Fruit fly (Drosophila melanogaster) whole organism, embryonic: Measurements from ENCODE around the gene CG10710.

Experiments
- Ada2b ChIP-seq: fragments of 200-800 bp; sonication (Bioruptor generic); IDR thresholded peaks from 2 replicates; pipeline ENCODE4 v1.3.6; 2022; ENCODE audit warnings: missing biosample characterization, missing genetic modification characterization
- Adf1 ChIP-seq: fragments of 200-800 bp; sonication (Bioruptor generic); IDR thresholded peaks from 2 replicates; pipeline ENCODE4 v1.3.6; 2022; ENCODE audit warnings: missing biosample characterization, missing genetic modification characterization
- Asciz ChIP-seq: fragments of 200-800 bp; sonication (Bioruptor generic); optimal IDR thresholded peaks from 2 replicates; lab custom pipeline; 2017; ENCODE audit warnings: missing biosample characterization, mild to moderate bottlenecking, missing genetic modification characterization, missing genetic modification reagents
- Awh ChIP-seq: fragments of 200-800 bp; sonication (Bioruptor generic); IDR thresholded peaks from 2 replicates; pipeline ENCODE4, ENCODE4 v1.3.6; 2022; ENCODE audit warnings: missing biosample characterization, missing genetic modification characterization
- Bdp1 ChIP-seq: fragments of 200-800 bp; sonication (Bioruptor generic); optimal IDR thresholded peaks from 3 replicates; lab custom pipeline; 2016; ENCODE audit warnings: missing biosample characterization, missing genetic modification characterization
- C15 ChIP-seq: fragments of 200-800 bp; sonication (Bioruptor generic); IDR thresholded peaks from 3 replicates; pipeline ENCODE4 v1.3.6; 2022; ENCODE audit warnings: missing biosample characterization, missing genetic modification characterization
- CG14667 ChIP-seq: fragments of 200-800 bp; sonication (Bioruptor generic); IDR thresholded peaks from 2 replicates; pipeline ENCODE4 v1.3.6; 2022; ENCODE audit warnings: missing biosample characterization, missing genetic modification characterization
- CG1647 ChIP-seq: fragments of 200-800 bp; sonication (Bioruptor generic); optimal IDR thresholded peaks from 3 replicates; lab custom pipeline; 2016; ENCODE audit warnings: missing biosample characterization, missing genetic modification characterization
- CG16815 ChIP-seq: fragments of 200-800 bp; sonication (Bioruptor generic); optimal IDR thresholded peaks from 3 replicates; lab custom pipeline; 2017; ENCODE audit warnings: missing biosample characterization, mild to moderate bottlenecking, missing genetic modification characterization
- CG2199 ChIP-seq: fragments of 200-800 bp; sonication (Bioruptor generic); IDR thresholded peaks from 3 replicates; pipeline ENCODE4 v1.3.6; 2022; ENCODE audit warnings: missing biosample characterization, missing genetic modification characterization
- CG2889 ChIP-seq: fragments of 200-800 bp; sonication (Bioruptor generic); IDR thresholded peaks from 3 replicates; pipeline ENCODE4 v1.3.6; 2022; ENCODE audit warnings: missing biosample characterization, missing genetic modification characterization
- CG30020 ChIP-seq: fragments of 200-800 bp; optimal IDR thresholded peaks from 2 replicates; lab custom pipeline; 2019; ENCODE audit warnings: missing biosample characterization, mild to moderate bottlenecking, missing genetic modification characterization, moderate library complexity
- CG30431 ChIP-seq: fragments of 200-800 bp; sonication (Bioruptor generic); optimal IDR thresholded peaks from 2 replicates; lab custom pipeline; 2017; ENCODE audit warnings: missing biosample characterization, missing genetic modification characterization
- CG32532 ChIP-seq: fragments of 200-800 bp; sonication (Bioruptor generic); IDR thresholded peaks from 2 replicates; pipeline ENCODE4 v1.3.6; 2022; ENCODE audit warnings: missing biosample characterization, missing genetic modification characterization
- CG5180 ChIP-seq: fragments of 200-800 bp; sonication (Bioruptor generic); optimal IDR thresholded peaks from 3 replicates; lab custom pipeline; 2017; ENCODE audit warnings: missing biosample characterization, missing genetic modification characterization, mild to moderate bottlenecking, moderate library complexity, missing genetic modification reagents
- CG6683 ChIP-seq: fragments of 200-800 bp; sonication (Bioruptor generic); optimal IDR thresholded peaks from 2 replicates; lab custom pipeline; 2017; ENCODE audit warnings: missing biosample characterization, mild to moderate bottlenecking, missing genetic modification characterization, missing genetic modification reagents
- CG7271 ChIP-seq: fragments of 200-800 bp; sonication (Bioruptor generic); optimal IDR thresholded peaks from 2 replicates; lab custom pipeline; 2018; ENCODE audit warnings: missing biosample characterization, mild to moderate bottlenecking, missing genetic modification characterization, moderate library complexity
- CG7745 ChIP-seq: fragments of 200-800 bp; sonication (Bioruptor generic); optimal IDR thresholded peaks from 2 replicates; lab custom pipeline; 2018; ENCODE audit warnings: missing biosample characterization, mild to moderate bottlenecking, missing genetic modification characterization, moderate library complexity
- CG7839 ChIP-seq: fragments of 200-800 bp; sonication (Bioruptor generic); optimal IDR thresholded peaks from 3 replicates; lab custom pipeline; 2018; ENCODE audit warnings: missing biosample characterization, mild to moderate bottlenecking, missing genetic modification characterization, moderate library complexity
- CG8359 ChIP-seq: fragments of 200-800 bp; sonication (Bioruptor generic); optimal IDR thresholded peaks from 2 replicates; lab custom pipeline; 2017; ENCODE audit warnings: missing biosample characterization, mild to moderate bottlenecking, missing genetic modification characterization, borderline replicate concordance
- H15 ChIP-seq: fragments of 200-800 bp; sonication (Bioruptor generic); IDR thresholded peaks from 3 replicates; pipeline ENCODE4 v1.3.6; 2022; ENCODE audit warnings: missing biosample characterization, missing genetic modification characterization
- Hmx ChIP-seq: fragments of 200-800 bp; sonication (Bioruptor generic); optimal IDR thresholded peaks from 2 replicates; lab custom pipeline; 2016; ENCODE audit warnings: missing biosample characterization, missing genetic modification characterization
- Kr ChIP-seq: fragments of 200-800 bp; sonication (Bioruptor generic); optimal IDR thresholded peaks from 2 replicates; lab custom pipeline; 2017; ENCODE audit warnings: missing biosample characterization, mild to moderate bottlenecking, missing genetic modification characterization
- MBD-R2 ChIP-seq: fragments of 200-800 bp; sonication (Bioruptor generic); IDR thresholded peaks from 2 replicates; pipeline ENCODE4 v1.3.6; 2022; ENCODE audit warnings: missing biosample characterization, missing genetic modification characterization
- Meics ChIP-seq: fragments of 200-800 bp; sonication (Bioruptor generic); optimal IDR thresholded peaks from 2 replicates; lab custom pipeline; 2017; ENCODE audit warnings: missing biosample characterization, mild to moderate bottlenecking, missing genetic modification characterization
- Scr ChIP-seq: fragments of 200-800 bp; sonication (Bioruptor generic); IDR thresholded peaks from 2 replicates; pipeline ENCODE4 v1.3.6; 2022; ENCODE audit warnings: missing biosample characterization, missing genetic modification characterization; ENCODE audit not compliant: partially characterized antibody
- Sry-δ ChIP-seq: fragments of 200-800 bp; sonication (Bioruptor generic); optimal IDR thresholded peaks from 2 replicates; lab custom pipeline; 2016; ENCODE audit warnings: missing biosample characterization, missing genetic modification characterization
- TFAM ChIP-seq: fragments of 200-800 bp; sonication (Bioruptor generic); optimal IDR thresholded peaks from 2 replicates; lab custom pipeline; 2017; ENCODE audit warnings: missing biosample characterization, missing genetic modification characterization, inconsistent platforms
- ac ChIP-seq: fragments of 200-800 bp; sonication (Bioruptor generic); optimal IDR thresholded peaks from 3 replicates; lab custom pipeline; 2017; ENCODE audit warnings: missing biosample characterization, mild to moderate bottlenecking, missing genetic modification characterization
- aop ChIP-seq: fragments of 200-800 bp; sonication (Bioruptor generic); IDR thresholded peaks from 2 replicates; pipeline ENCODE4 v1.3.6; 2022; ENCODE audit warnings: missing biosample characterization, missing genetic modification characterization
- bcd ChIP-seq: fragments of 200-800 bp; sonication (Bioruptor generic); optimal IDR thresholded peaks from 2 replicates; lab custom pipeline; 2017; ENCODE audit warnings: missing biosample characterization, mild to moderate bottlenecking, missing genetic modification characterization
- cas ChIP-seq: fragments of 200-800 bp; sonication (Bioruptor generic); IDR thresholded peaks from 2 replicates; pipeline ENCODE4 v1.3.6; 2022; ENCODE audit warnings: missing biosample characterization, missing genetic modification characterization
- chm ChIP-seq: fragments of 200-800 bp; sonication (Bioruptor generic); IDR thresholded peaks from 2 replicates; pipeline ENCODE4 v1.3.6; 2022; ENCODE audit warnings: missing biosample characterization, missing genetic modification characterization
- corto ChIP-seq: fragments of 200-800 bp; sonication (Bioruptor generic); optimal IDR thresholded peaks from 2 replicates; lab custom pipeline; 2016; ENCODE audit warnings: missing biosample characterization, mild to moderate bottlenecking, missing genetic modification characterization, moderate library complexity
- disco-r ChIP-seq: fragments of 200-800 bp; sonication (Bioruptor generic); optimal IDR thresholded peaks from 2 replicates; lab custom pipeline; 2016; ENCODE audit warnings: missing biosample characterization, missing genetic modification characterization
- kay ChIP-seq: fragments of 200-800 bp; sonication (Bioruptor generic); optimal IDR thresholded peaks from 2 replicates; lab custom pipeline; 2016; ENCODE audit warnings: missing biosample characterization, missing genetic modification characterization
- nerfin-2 ChIP-seq: fragments of 200-800 bp; sonication (Bioruptor generic); IDR thresholded peaks from 2 replicates; pipeline ENCODE4 v1.3.6; 2022; ENCODE audit warnings: missing biosample characterization, missing genetic modification characterization; ENCODE audit not compliant: partially characterized antibody
- nom ChIP-seq: fragments of 200-800 bp; sonication (Bioruptor generic); optimal IDR thresholded peaks from 2 replicates; lab custom pipeline; 2017; ENCODE audit warnings: missing biosample characterization, missing genetic modification characterization, mild to moderate bottlenecking, moderate library complexity, missing genetic modification reagents
- peb ChIP-seq: fragments of 200-800 bp; sonication (Bioruptor generic); IDR thresholded peaks from 2 replicates; pipeline ENCODE4 v1.3.6; 2022; ENCODE audit warnings: missing biosample characterization, missing genetic modification characterization
- phol ChIP-seq: fragments of 200-800 bp; sonication (Bioruptor generic); optimal IDR thresholded peaks from 3 replicates; lab custom pipeline; 2018; ENCODE audit warnings: missing biosample characterization, mild to moderate bottlenecking, missing genetic modification characterization, moderate library complexity
- ranshi ChIP-seq: fragments of 200-800 bp; sonication (Bioruptor generic); IDR thresholded peaks from 2 replicates; pipeline ENCODE4 v1.3.6; 2022; ENCODE audit warnings: missing biosample characterization, missing genetic modification characterization
- row ChIP-seq: fragments of 200-800 bp; sonication (Bioruptor generic); IDR thresholded peaks from 3 replicates; pipeline ENCODE4 v1.3.6; 2022; ENCODE audit warnings: missing biosample characterization, missing genetic modification characterization
- sens ChIP-seq: fragments of 200-800 bp; sonication (Bioruptor generic); peaks from one replicate; lab custom pipeline; 2016; ENCODE audit warnings: missing biosample characterization, missing genetic modification characterization
- sim ChIP-seq: fragments of 200-800 bp; sonication (Bioruptor generic); IDR thresholded peaks from 2 replicates; pipeline ENCODE4 v1.3.6; 2022; ENCODE audit warnings: missing biosample characterization, missing genetic modification characterization
- sug ChIP-seq: fragments of 200-800 bp; optimal IDR thresholded peaks from 2 replicates; lab custom pipeline; 2019; ENCODE audit warnings: missing biosample characterization, mild to moderate bottlenecking, missing genetic modification characterization, moderate library complexity
- tap ChIP-seq: fragments of 200-800 bp; optimal IDR thresholded peaks from 3 replicates; lab custom pipeline; 2019; ENCODE audit warnings: missing biosample characterization, mild to moderate bottlenecking, missing genetic modification characterization, moderate library complexity
- tgo ChIP-seq: fragments of 200-800 bp; sonication (Bioruptor generic); IDR thresholded peaks from 3 replicates; pipeline ENCODE4 v1.3.6; 2022; ENCODE audit warnings: missing biosample characterization, missing genetic modification characterization
- tll ChIP-seq, 2 experiments: fragments of 200-800 bp in 1 of 2; fragments of >200 bp in 1 of 2; sonication (Bioruptor generic) in 1 of 2; optimal IDR thresholded peaks; 2 replicates each; lab custom pipeline; 2017 to 2019; ENCODE audit warnings: missing biosample characterization in 2 of 2, missing genetic modification characterization in 2 of 2, mild to moderate bottlenecking in 1 of 2, moderate library complexity in 1 of 2
- tna ChIP-seq: fragments of 200-800 bp; sonication (Bioruptor generic); IDR thresholded peaks from 2 replicates; pipeline ENCODE4 v1.3.6; 2022; ENCODE audit warnings: missing biosample characterization, missing genetic modification characterization; ENCODE audit not compliant: partially characterized antibody

CG10710 gene

DNA sequence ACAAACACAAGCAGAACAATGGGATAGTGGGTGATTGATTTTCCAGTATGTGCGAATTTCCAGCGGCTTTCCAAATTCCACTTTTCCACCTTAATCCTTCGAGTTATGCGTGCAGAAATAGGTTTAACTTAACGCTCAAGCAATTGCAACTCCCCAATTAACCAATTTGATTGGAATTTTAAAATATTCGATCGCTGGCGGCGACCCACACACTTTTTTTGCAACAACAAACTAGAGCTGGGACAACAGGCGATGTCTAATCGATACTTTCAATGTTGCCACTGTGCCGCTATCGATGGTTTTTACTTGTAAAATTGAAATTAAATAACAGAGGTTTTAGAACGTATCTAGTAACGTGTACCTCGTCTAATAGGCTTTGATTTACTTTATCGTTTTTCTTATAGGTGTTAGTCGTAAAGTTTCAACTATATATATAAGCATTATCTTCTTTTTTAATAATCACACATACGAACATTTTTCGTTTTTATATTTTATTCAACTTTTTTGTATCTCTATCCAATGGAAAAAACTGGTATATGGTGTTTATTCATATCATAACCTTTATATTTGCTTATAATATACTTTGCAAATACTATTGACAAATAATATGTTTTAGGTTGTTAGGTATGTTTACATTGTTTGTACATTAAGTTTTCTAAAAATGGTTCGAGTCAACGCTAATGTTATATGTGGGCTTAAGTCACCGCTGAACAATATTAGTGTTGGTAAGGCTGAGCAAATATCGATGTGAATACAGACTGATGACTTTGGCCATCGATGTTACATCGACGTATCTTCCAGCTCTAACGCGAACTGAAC, 33.2 kb downstream of the CG10710 start, which contains the start of the genes Abp1 and Tgi (continued):
- TF ChIP-seq CG1647 (GFP tag; lab: Kevin White, UChicago) (peak; percentile 43), Sry-δ (peak; percentile 93), kay (GFP tag; lab: Kevin White, UChicago) (no peak), CG32532 (GFP tag; lab: Robert Waterston, UW) (peak; percentile 13; the same call in 1 of the 2 replicates), CG7839 (tag; lab: Kevin White, UChicago) (peak; percentile 44), Kr (GFP tag; lab: Kevin White, UChicago) (no peak), bcd (GFP tag; lab: Kevin White, UChicago) (no peak), disco-r (GFP tag; lab: Kevin White, UChicago) (no peak), CG14667 (GFP tag; lab: Robert Waterston, UW) (no peak), CG7745 (tag; lab: Kevin White, UChicago) (no peak), tap (no peak), aop (GFP tag; lab: Robert Waterston, UW) (0 out of 2 replicates have a peak, but pooled peaks have one; percentile 14), Ada2b (GFP tag; lab: Robert Waterston, UW) (no peak), ac (GFP tag; lab: Kevin White, UChicago) (no peak), nerfin-2 (GFP tag; lab: Robert Waterston, UW) (peak; percentile 62), CG30020 (tag; lab: Kevin White, UChicago) (peak; percentile 10), tgo (GFP tag; lab: Robert Waterston, UW) (no peak), C15 (no peak), tna (GFP tag; lab: Robert Waterston, UW) (peak; percentile 69), sens (GFP tag; lab: Kevin White, UChicago) (peak; percentile 47), CG2889 (no peak), corto (no peak), ranshi (0 out of 2 replicates have a peak, but pooled peaks have one; percentile 20), row (GFP tag; lab: Robert Waterston, UW) (peak; percentile 33), CG16815 (GFP tag; lab: Kevin White, UChicago) (no peak), Bdp1 (GFP tag; lab: Kevin White, UChicago) (no peak), CG5180 (GFP tag; lab: Kevin White, UChicago) (no peak), tll (GFP tag; optimal IDR thresholded peaks at IDR 0.05; lab: Kevin White, UChicago) (no peak), CG6683 (GFP tag; lab: Kevin White, UChicago) (no peak), sim (GFP tag; lab: Robert Waterston, UW) (no peak), H15 (GFP tag; lab: Robert Waterston, UW) (no peak), phol (tag; lab: Kevin White, UChicago) (peak; percentile 19), TFAM (GFP tag; lab: Kevin White, UChicago) (no peak), MBD-R2 (GFP tag; lab: Robert Waterston, UW) (peak; percentile 79), Scr (GFP tag; lab: Robert Waterston, UW) (peak; percentile 83), Hmx (GFP tag; lab: Kevin White, UChicago) (no peak), Meics (GFP tag; lab: Kevin White, UChicago) (no peak), CG8359 (GFP tag; lab: Kevin White, UChicago) (no peak), CG2199 (GFP tag; lab: Robert Waterston, UW) (no peak), chm (GFP tag; lab: Robert Waterston, UW) (peak; percentile 59; the same call in 1 of the 2 replicates), sug (tag; lab: Kevin White, UChicago) (peak; percentile 21), cas (no peak), Adf1 (GFP tag; lab: Robert Waterston, UW) (no peak), Awh (GFP tag; lab: Robert Waterston, UW) (no peak), nom (peak; percentile 7), peb (GFP tag; lab: Robert Waterston, UW) (no peak), CG30431 (no peak), Asciz (GFP tag; lab: Kevin White, UChicago) (no peak), CG7271 (tag; lab: Kevin White, UChicago) (no peak)
